Worm (Caenorhabditis elegans) whole organism, early embryonic: ENCODE results near the gene cri-3.

Experiments used
- aly-1 ChIP-seq: sonication (generic microtip); optimal IDR thresholded peaks from 2 replicates; lab custom pipeline; 2016; ENCODE audit warnings: missing genetic modification characterization, missing compliant biosample characterization
- ama-1 ChIP-seq: fragments of 150-350 bp; optimal IDR thresholded peaks from 2 replicates; lab custom pipeline; 2014
- ceh-13 ChIP-seq: fragments of 200-800 bp; sonication (Bioruptor generic); optimal IDR thresholded peaks from 2 replicates; lab custom pipeline; 2018; ENCODE audit warnings: mild to moderate bottlenecking, missing genetic modification characterization, missing compliant biosample characterization
- pes-1 ChIP-seq: fragments of 200-800 bp; sonication (Bioruptor generic); IDR thresholded peaks from 2 replicates; pipeline ENCODE4 v1.3.6; 2022; ENCODE audit warnings: missing genetic modification reagents, missing genetic modification characterization, missing compliant biosample characterization
- scrt-1 ChIP-seq: fragments of 200-800 bp; sonication (Bioruptor generic); IDR thresholded peaks from 2 replicates; pipeline ENCODE4 v1.3.6; 2022; ENCODE audit warnings: missing genetic modification characterization, missing compliant biosample characterization
- tbx-37 ChIP-seq: fragments of 200-800 bp; sonication (Bioruptor generic); conservative IDR thresholded peaks from 2 replicates; pipeline ENCODE4 v1.3.6; 2022; ENCODE audit warnings: missing genetic modification reagents, missing genetic modification characterization, missing compliant biosample characterization

DNA sequence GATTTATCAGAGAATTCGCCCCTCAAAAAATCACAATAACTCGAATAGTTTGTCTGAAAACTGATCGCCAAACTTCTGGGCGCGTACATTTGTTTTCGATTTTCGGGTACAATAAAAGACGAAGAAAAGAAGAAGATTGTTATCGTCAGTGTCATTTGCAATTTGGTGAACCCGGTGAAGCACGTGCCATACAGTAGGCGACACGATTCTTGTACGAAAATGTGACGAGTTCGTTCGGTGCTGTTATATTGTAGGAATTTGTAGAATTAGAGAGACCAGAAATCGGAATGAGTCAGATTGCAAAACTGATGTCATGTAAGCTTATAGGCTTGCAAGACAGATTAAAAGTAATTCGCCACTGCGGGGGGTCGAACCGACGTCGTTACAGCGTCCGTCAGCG lies 28.4 kb upstream of the cri-3 start:
- TF ChIP-seq pes-1 (GFP tag; lab: Robert Waterston, UW), result no peak
- no peak for TF ChIP-seq ceh-13
- TF ChIP-seq ama-1 (lab: Kevin White, UChicago), result no peak
- no peak for TF ChIP-seq scrt-1 (GFP tag; lab: Robert Waterston, UW)
- TF ChIP-seq aly-1 (tag; lab: Kevin White, UChicago), result no peak
- TF ChIP-seq tbx-37 (GFP tag; lab: Robert Waterston, UW), result no peak
